Worm (Caenorhabditis elegans): ENCODE results near the gene cdc-42.

cdc-42 gene

ce11 chrII:7613241-7613782, 2.9 kb upstream of the cdc-42 start, which contains the start of the genes oig-4 and R07G3.7:
Gene oig-4 (plus strand): TSS chrII:7613541.
Gene R07G3.7 (minus strand): TSS chrII:7613732.
- no peak for TF ChIP-seq him-1 (tag; optimal IDR thresholded peaks at IDR 0.05)
- TF ChIP-seq dao-5 (tag; optimal IDR thresholded peaks at IDR 0.05), result no peak

ce11 chrII:7614334-7614733, 1.9 kb upstream of the cdc-42 start:
- no peak for TF ChIP-seq dao-5 (tag; optimal IDR thresholded peaks at IDR 0.05)
- no peak for TF ChIP-seq W03F9.2 (tag; optimal IDR thresholded peaks at IDR 0.05)
- TF ChIP-seq him-1 (tag; optimal IDR thresholded peaks at IDR 0.05), result no peak

- TF ChIP-seq W03F9.2 (tag; optimal IDR thresholded peaks at IDR 0.05), result no peak
- no peak for TF ChIP-seq him-1 (tag; optimal IDR thresholded peaks at IDR 0.05)
- no peak for TF ChIP-seq dao-5 (tag; optimal IDR thresholded peaks at IDR 0.05)
Measured at ce11 chrII:7615318-7615891, 847 bp upstream of the cdc-42 start.

- TF ChIP-seq dao-5 (tag; optimal IDR thresholded peaks at IDR 0.05) (no peak), W03F9.2 (tag; optimal IDR thresholded peaks at IDR 0.05) (no peak), him-1 (tag; optimal IDR thresholded peaks at IDR 0.05) (no peak)
Measured at ce11 chrII:7618212-7618611, 2.0 kb downstream of the cdc-42 start.

ce11 chrII:7620413-7620812, 4.2 kb downstream of the cdc-42 start, which contains the start of gene R07G3.8:
Gene R07G3.8 (minus strand): TSS chrII:7620513.
- TF ChIP-seq him-1 (tag; optimal IDR thresholded peaks at IDR 0.05) (no peak), W03F9.2 (tag; optimal IDR thresholded peaks at IDR 0.05) (no peak), dao-5 (tag; optimal IDR thresholded peaks at IDR 0.05) (no peak)

ce11 chrII:7621513-7621912, 5.3 kb downstream of the cdc-42 start:
- TF ChIP-seq dao-5 (tag; optimal IDR thresholded peaks at IDR 0.05) (no peak), W03F9.2 (tag; optimal IDR thresholded peaks at IDR 0.05) (no peak), him-1 (tag; optimal IDR thresholded peaks at IDR 0.05) (no peak)

ce11 chrII:7623466-7623865, 7.2 kb downstream of the cdc-42 start:
- TF ChIP-seq him-1 (tag; optimal IDR thresholded peaks at IDR 0.05), result no peak
- no peak for TF ChIP-seq dao-5 (tag; optimal IDR thresholded peaks at IDR 0.05)
- no peak for TF ChIP-seq W03F9.2 (tag; optimal IDR thresholded peaks at IDR 0.05)

- TF ChIP-seq W03F9.2 (tag; optimal IDR thresholded peaks at IDR 0.05), result no peak
- no peak for TF ChIP-seq him-1 (tag; optimal IDR thresholded peaks at IDR 0.05)
- TF ChIP-seq dao-5 (tag; optimal IDR thresholded peaks at IDR 0.05), result no peak
Measured at ce11 chrII:7624272-7624671, 8.0 kb downstream of the cdc-42 start.

- TF ChIP-seq dao-5 (tag; optimal IDR thresholded peaks at IDR 0.05), result no peak
- no peak for TF ChIP-seq W03F9.2 (tag; optimal IDR thresholded peaks at IDR 0.05)
- TF ChIP-seq him-1 (tag; optimal IDR thresholded peaks at IDR 0.05), result no peak
Measured at ce11 chrII:7624995-7625394, 8.7 kb downstream of the cdc-42 start.

- no peak for TF ChIP-seq him-1 (tag; optimal IDR thresholded peaks at IDR 0.05)
Measured at ce11 chrII:7628640-7629039, 12.4 kb downstream of the cdc-42 start.

ce11 chrII:7630052-7630451, 13.8 kb downstream of the cdc-42 start:
- TF ChIP-seq him-1 (tag; optimal IDR thresholded peaks at IDR 0.05), result no peak
- TF ChIP-seq W03F9.2 (tag; optimal IDR thresholded peaks at IDR 0.05), result no peak
- no peak for TF ChIP-seq dao-5 (tag; optimal IDR thresholded peaks at IDR 0.05)

- TF ChIP-seq him-1 (tag; optimal IDR thresholded peaks at IDR 0.05) (no peak), dao-5 (tag; optimal IDR thresholded peaks at IDR 0.05) (no peak), W03F9.2 (tag; optimal IDR thresholded peaks at IDR 0.05) (no peak)
Measured at ce11 chrII:7631171-7631570, 14.9 kb downstream of the cdc-42 start.

ce11 chrII:7631677-7632210, 15.5 kb downstream of the cdc-42 start:
- no peak for TF ChIP-seq dao-5 (tag; optimal IDR thresholded peaks at IDR 0.05)
- TF ChIP-seq him-1 (tag; optimal IDR thresholded peaks at IDR 0.05), result no peak
- no peak for TF ChIP-seq W03F9.2 (tag; optimal IDR thresholded peaks at IDR 0.05)

ce11 chrII:7635296-7635695, 19.0 kb downstream of the cdc-42 start:
- TF ChIP-seq him-1 (tag; optimal IDR thresholded peaks at IDR 0.05) (no peak), W03F9.2 (tag; optimal IDR thresholded peaks at IDR 0.05) (no peak), dao-5 (tag; optimal IDR thresholded peaks at IDR 0.05) (no peak)

- TF ChIP-seq dao-5 (tag; optimal IDR thresholded peaks at IDR 0.05) (no peak), him-1 (tag; optimal IDR thresholded peaks at IDR 0.05) (no peak), W03F9.2 (tag; optimal IDR thresholded peaks at IDR 0.05) (no peak)
Measured at ce11 chrII:7636941-7637340, 20.7 kb downstream of the cdc-42 start.

All from whole organism, L4/young adult.